Worm (Caenorhabditis elegans) whole organism, midembryonic: ENCODE results near the gene str-78.
A peak's percentile ranks its signal among the peaks of the same experiment; 100 is the strongest.

ENCODE experiments used
- T22C8.4 ChIP-seq: fragments of 200-800 bp; sonication (Bioruptor generic); IDR thresholded peaks from 2 replicates; pipeline ENCODE4 v1.3.6; 2022; ENCODE audit warnings: missing genetic modification characterization, missing compliant biosample characterization
- cog-1 ChIP-seq: sonication (generic microtip); optimal IDR thresholded peaks from 2 replicates; lab custom pipeline; 2016; ENCODE audit warnings: missing genetic modification characterization, missing compliant biosample characterization
- flt-1 ChIP-seq: fragments of 200-800 bp; sonication (Bioruptor generic); IDR thresholded peaks from 2 replicates; pipeline ENCODE4 v1.3.6; 2022; ENCODE audit warnings: missing genetic modification characterization, missing compliant biosample characterization
- klf-2 ChIP-seq: fragments of 200-800 bp; sonication (Bioruptor generic); conservative IDR thresholded peaks from 2 replicates; pipeline ENCODE4 v1.3.6; 2022; ENCODE audit warnings: missing genetic modification reagents, missing genetic modification characterization, missing compliant biosample characterization
- med-1 ChIP-seq: sonication (generic microtip); optimal IDR thresholded peaks from 2 replicates; lab custom pipeline; 2017; ENCODE audit warnings: missing genetic modification characterization, mild to moderate bottlenecking, missing compliant biosample characterization, antibody characterized with exemption, missing genetic modification reagents; ENCODE audit not compliant: insufficient read depth
- ref-1 ChIP-seq: fragments of 200-800 bp; sonication (Bioruptor generic); conservative IDR thresholded peaks from 2 replicates; pipeline ENCODE4 v1.3.6; 2022; ENCODE audit warnings: missing genetic modification reagents, missing genetic modification characterization, missing compliant biosample characterization
- tab-1 ChIP-seq: fragments of 200-800 bp; sonication (Bioruptor generic); IDR thresholded peaks from 2 replicates; pipeline ENCODE4 v1.3.6; 2022; ENCODE audit warnings: missing genetic modification characterization, missing compliant biosample characterization
- ztf-23 ChIP-seq: fragments of 200-800 bp; sonication (Bioruptor generic); IDR thresholded peaks from 2 replicates; pipeline ENCODE4 v1.3.6; 2022; ENCODE audit warnings: missing genetic modification reagents, missing genetic modification characterization, missing compliant biosample characterization
- ztf-29 ChIP-seq: fragments of 200-800 bp; sonication (Bioruptor generic); IDR thresholded peaks from 2 replicates; pipeline ENCODE4 v1.3.6; 2022; ENCODE audit warnings: missing genetic modification reagents, missing genetic modification characterization, missing compliant biosample characterization

str-78 gene

ce11 chrIV:15108475-15108874, 38.5 kb downstream of the str-78 start, which contains the start of gene M199.2:
M199.2 (plus strand) TSS chrIV:15108775.
- no peak for TF ChIP-seq T22C8.4 (GFP tag; lab: Robert Waterston, UW)
- no peak for TF ChIP-seq ztf-23 (GFP tag; lab: Robert Waterston, UW)
- no peak for TF ChIP-seq med-1
- no peak for TF ChIP-seq flt-1 (GFP tag; lab: Robert Waterston, UW)
- no peak for TF ChIP-seq tab-1 (GFP tag; lab: Robert Waterston, UW)

ce11 chrIV:15107218-15107617, 39.8 kb downstream of the str-78 start:
- TF ChIP-seq cog-1 (tag; lab: Kevin White, UChicago): peak; percentile 92
- TF ChIP-seq tab-1 (GFP tag; lab: Robert Waterston, UW): no peak
- TF ChIP-seq flt-1 (GFP tag; lab: Robert Waterston, UW): no peak

DNA sequence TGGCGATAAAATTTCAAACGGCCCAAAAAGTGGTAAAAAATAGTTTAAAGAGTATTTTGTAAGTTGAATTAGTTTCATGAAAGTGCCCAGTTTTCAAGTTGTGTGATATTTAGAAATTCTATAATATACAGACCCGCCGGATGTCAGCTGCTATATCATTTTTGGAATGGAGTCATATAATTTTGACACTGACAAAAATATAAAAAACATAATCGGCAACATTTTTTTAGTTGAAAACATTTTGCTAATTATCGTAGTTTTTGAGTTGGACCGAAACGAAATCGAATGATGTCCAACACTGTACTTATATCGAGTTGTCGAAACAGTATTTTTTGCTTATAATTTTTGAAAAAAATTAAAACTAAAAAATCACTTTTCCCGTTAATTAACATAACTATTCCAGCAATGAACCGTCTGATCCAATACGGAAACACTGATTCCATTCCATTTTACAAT, 43.8 kb downstream of the str-78 start, which contains the start of gene srt-44:
Gene srt-44, plus strand, starts transcription at position 406 of the 456 bp plus-strand sequence.
- TF ChIP-seq flt-1 (GFP tag; lab: Robert Waterston, UW) (no peak), T22C8.4 (GFP tag; lab: Robert Waterston, UW) (no peak), cog-1 (tag; lab: Kevin White, UChicago) (no peak), tab-1 (GFP tag; lab: Robert Waterston, UW) (no peak), ref-1 (GFP tag; lab: Robert Waterston, UW) (no peak), ztf-23 (GFP tag; lab: Robert Waterston, UW) (no peak), klf-2 (no peak), ztf-29 (GFP tag; lab: Robert Waterston, UW) (no peak), med-1 (no peak)

DNA sequence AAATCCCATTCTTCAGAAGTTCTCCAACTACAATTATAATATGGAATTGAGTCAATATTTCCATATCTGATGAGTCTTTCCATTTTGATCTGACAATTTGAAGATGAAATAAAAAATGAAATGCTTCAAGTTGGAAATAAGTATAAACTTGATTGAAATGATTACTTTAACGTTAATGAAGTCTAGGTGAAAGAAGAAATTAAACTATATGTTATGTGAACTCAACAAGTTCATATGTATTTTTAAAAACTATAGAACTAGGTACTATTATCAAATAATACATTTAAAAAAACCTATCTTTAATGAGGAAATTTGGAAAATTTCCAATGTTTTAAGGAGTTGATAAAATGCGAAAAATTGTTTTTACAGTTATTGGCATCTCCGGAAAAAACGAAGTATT, 48.7 kb downstream of the str-78 start, which contains the start of gene srt-49:
Gene srt-49, minus strand, starts transcription at position 101 of the 400 bp plus-strand sequence.
- no peak for TF ChIP-seq tab-1 (GFP tag; lab: Robert Waterston, UW)
